Worm (Caenorhabditis elegans): ENCODE data around the gene Y62F5A.12.

Y62F5A.12 gene

ce11 chrII:11577861-11578260 lies 43.6 kb upstream of the Y62F5A.12 start:
- TF ChIP-seq ztf-11 (tag; optimal IDR thresholded peaks at IDR 0.05) (no peak), blmp-1 (tag; optimal IDR thresholded peaks at IDR 0.05) (no peak), tlp-1 (tag; optimal IDR thresholded peaks at IDR 0.05) (no peak), nhr-76 (tag; optimal IDR thresholded peaks at IDR 0.05) (no peak), sox-4 (tag; optimal IDR thresholded peaks at IDR 0.05) (no peak), fkh-10 (GFP tag; optimal IDR thresholded peaks at IDR 0.05) (no peak), nhr-237 (tag; optimal IDR thresholded peaks at IDR 0.05) (no peak), fkh-8 (tag; optimal IDR thresholded peaks at IDR 0.05) (no peak), ztf-4 (tag; optimal IDR thresholded peaks at IDR 0.05) (no peak), lin-15B (tag; optimal IDR thresholded peaks at IDR 0.05) (no peak), elt-2 (tag; optimal IDR thresholded peaks at IDR 0.05) (no peak), fkh-4 (tag; optimal IDR thresholded peaks at IDR 0.05; ENCODE audit: borderline replicate concordance) (no peak), lin-14 (GFP tag; optimal IDR thresholded peaks at IDR 0.05) (no peak), efl-3 (GFP tag; optimal IDR thresholded peaks at IDR 0.05) (no peak)

DNA sequence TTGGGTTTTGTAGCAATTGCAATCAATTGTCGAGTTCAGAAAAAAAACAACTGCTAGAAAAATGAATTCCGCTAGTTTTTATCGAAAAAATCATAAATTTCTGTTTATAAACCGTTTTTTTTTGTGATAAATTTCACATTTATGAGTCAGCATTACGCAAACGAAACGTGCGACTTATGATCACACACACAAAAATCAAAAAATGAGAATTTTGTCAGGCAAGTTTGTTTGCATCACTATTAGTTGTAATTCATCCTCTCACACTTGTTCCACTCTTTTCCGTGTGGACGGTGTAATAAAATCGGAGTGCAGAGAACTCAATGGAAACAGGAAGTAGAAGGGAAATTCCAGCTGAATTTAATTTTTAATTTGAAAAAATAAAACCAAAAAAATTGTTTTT lies 43.1 kb upstream of the Y62F5A.12 start, which contains the start of gene pcs-1:
Gene pcs-1 (minus strand): TSS at position 344 of the 400 bp plus-strand sequence.
- TF ChIP-seq lin-14 (GFP tag; optimal IDR thresholded peaks at IDR 0.05) (peak; percentile 27), mdl-1 (tag; optimal IDR thresholded peaks at IDR 0.05) (no peak), F16B12.6 (tag; optimal IDR thresholded peaks at IDR 0.05) (no peak), sptf-1 (tag; optimal IDR thresholded peaks at IDR 0.05) (no peak), lsy-2 (tag; optimal IDR thresholded peaks at IDR 0.05) (no peak), jun-1 (tag; optimal IDR thresholded peaks at IDR 0.05) (no peak), nhr-84 (tag; optimal IDR thresholded peaks at IDR 0.05) (no peak)

DNA sequence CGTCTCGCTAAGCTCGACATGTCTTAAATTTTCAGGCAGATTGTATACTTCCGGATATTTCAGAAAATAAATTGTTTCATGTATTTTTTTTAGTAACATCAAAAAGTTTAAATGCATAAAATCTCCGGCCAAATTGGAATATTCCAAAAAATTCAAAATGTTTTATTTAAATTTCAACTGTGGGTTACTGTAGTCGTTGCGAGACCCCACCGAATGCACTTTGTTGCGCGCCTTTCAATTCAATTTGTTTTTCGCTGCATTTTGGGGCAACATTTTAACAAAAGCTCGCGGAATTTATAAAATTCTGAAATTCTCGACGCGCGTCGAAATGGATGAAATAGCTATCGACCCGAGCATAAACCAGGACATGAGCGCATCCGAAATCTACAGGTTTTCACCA lies 38.7 kb upstream of the Y62F5A.12 start, which contains the start of gene F54D5.2:
Gene F54D5.2 (plus strand): TSS at position 237 of the 400 bp plus-strand sequence.
- TF ChIP-seq nhr-77 (tag; optimal IDR thresholded peaks at IDR 0.05) (no peak), lir-3 (tag; optimal IDR thresholded peaks at IDR 0.05; ENCODE audit: poor library complexity) (no peak), elt-2 (tag; optimal IDR thresholded peaks at IDR 0.05) (no peak), snu-23 (GFP tag; optimal IDR thresholded peaks at IDR 0.05) (no peak), fkh-8 (tag; optimal IDR thresholded peaks at IDR 0.05) (no peak), swsn-7 (tag; optimal IDR thresholded peaks at IDR 0.05) (no peak), pag-3 (tag; optimal IDR thresholded peaks at IDR 0.05; ENCODE audit: borderline replicate concordance, insufficient read depth) (no peak), alr-1 (tag; optimal IDR thresholded peaks at IDR 0.05; ENCODE audit: borderline replicate concordance) (no peak), lsy-2 (tag; optimal IDR thresholded peaks at IDR 0.05) (no peak), tlp-1 (tag; optimal IDR thresholded peaks at IDR 0.05) (no peak), efl-3 (GFP tag; optimal IDR thresholded peaks at IDR 0.05) (no peak), hpl-2 (GFP tag; optimal IDR thresholded peaks at IDR 0.05) (no peak), tbx-2 (tag; optimal IDR thresholded peaks at IDR 0.05) (no peak), nhr-28 (tag; optimal IDR thresholded peaks at IDR 0.05) (no peak)

ce11 chrII:11571260-11571854 lies 37.1 kb upstream of the Y62F5A.12 start, which contains the start of gene F54D5.3:
Gene F54D5.3 (plus strand): TSS chrII:11571805.
- TF ChIP-seq mep-1 (tag; optimal IDR thresholded peaks at IDR 0.05) (no peak), lin-35 (GFP tag; optimal IDR thresholded peaks at IDR 0.05) (peak in 1 of 2 experiments; percentile 5), efl-1 (optimal IDR thresholded peaks at IDR 0.05) (no peak), efl-1 (GFP tag; optimal IDR thresholded peaks at IDR 0.05 in 1 of 2) (peak in 1 of 2 experiments; percentile 14), elt-2 (tag; optimal IDR thresholded peaks at IDR 0.05) (peak; percentile 30)

- TF ChIP-seq unc-62 (GFP tag; optimal IDR thresholded peaks at IDR 0.05) (no peak), ceh-8 (GFP tag; optimal IDR thresholded peaks at IDR 0.05) (no peak), ces-1 (GFP tag; optimal IDR thresholded peaks at IDR 0.05) (no peak), nhr-90 (tag; optimal IDR thresholded peaks at IDR 0.05; ENCODE audit: poor library complexity) (no peak), grh-1 (GFP tag; IDR thresholded peaks at IDR 0.05) (no peak), efl-3 (GFP tag; optimal IDR thresholded peaks at IDR 0.05) (no peak)
Observed at ce11 chrII:11569213-11569868, 35.1 kb upstream of the Y62F5A.12 start, which contains the start of the genes F54D5.23 and F54D5.4. Gene F54D5.23 (minus strand): TSS chrII:11569287. Gene F54D5.4 (plus strand): TSS chrII:11569818.

Measured in whole organism, L1 larva.